Fruit fly (Drosophila melanogaster) whole organism: ENCODE results near the gene CG10298.

ENCODE experiments used
- CG8478 ChIP-seq: fragments of >200 bp; optimal IDR thresholded peaks from 2 replicates; lab custom pipeline; 2018; ENCODE audit warnings: inconsistent platforms
- EcR ChIP-seq, 2 experiments: fragments of >200 bp; optimal IDR thresholded peaks; 2 replicates each; lab custom pipeline; 2017; ENCODE audit warnings: missing biosample characterization in 2 of 2, missing genetic modification characterization in 2 of 2, missing genetic modification reagents in 2 of 2
- pan ChIP-seq: fragments of >200 bp; optimal IDR thresholded peaks from 2 replicates; lab custom pipeline; 2017
- psq ChIP-seq: fragments of >200 bp; optimal IDR thresholded peaks from 2 replicates; lab custom pipeline; 2017
- usp ChIP-seq: fragments of >200 bp; optimal IDR thresholded peaks from 2 replicates; lab custom pipeline; 2017; ENCODE audit warnings: missing biosample characterization, missing genetic modification characterization, mixed read lengths

dm6 chr3R:6345814-6346213 is 3.0 kb downstream of the CG10298 start, which contains the start of the genes SmD2 and CG18048:
- no peak for TF ChIP-seq psq (lab: Kevin White, UChicago)
- no peak for TF ChIP-seq pan (lab: Kevin White, UChicago)
- TF ChIP-seq EcR (GFP tag; optimal IDR thresholded peaks at IDR 0.05; lab: Kevin White, UChicago) = no peak
- TF ChIP-seq CG8478 (lab: Kevin White, UChicago) = no peak
- no peak for TF ChIP-seq usp (GFP tag; lab: Kevin White, UChicago)
